Fruit fly (Drosophila melanogaster) whole organism, embryonic: ENCODE results near the gene CG14598.

Source experiments
- Antp ChIP-seq: fragments of 200-800 bp; sonication (Bioruptor generic); optimal IDR thresholded peaks from 3 replicates; lab custom pipeline; 2016; ENCODE audit warnings: missing biosample characterization, missing genetic modification characterization
- Awh ChIP-seq: fragments of 200-800 bp; sonication (Bioruptor generic); IDR thresholded peaks from 2 replicates; pipeline ENCODE4, ENCODE4 v1.3.6; 2022; ENCODE audit warnings: missing biosample characterization, missing genetic modification characterization
- CG1024 ChIP-seq: fragments of 200-800 bp; sonication (Bioruptor generic); IDR thresholded peaks from 2 replicates; pipeline ENCODE4 v1.3.6; 2022; ENCODE audit warnings: missing biosample characterization, missing genetic modification characterization
- CG12219 ChIP-seq: fragments of 200-800 bp; sonication (Bioruptor generic); optimal IDR thresholded peaks from 3 replicates; lab custom pipeline; 2018; ENCODE audit warnings: missing biosample characterization, mild to moderate bottlenecking, missing genetic modification characterization
- CG1233 ChIP-seq: fragments of 200-800 bp; sonication (Bioruptor generic); optimal IDR thresholded peaks from 4 replicates; lab custom pipeline; 2018; ENCODE audit warnings: missing biosample characterization, mild to moderate bottlenecking, missing genetic modification characterization
- CG15011 ChIP-seq: fragments of 200-800 bp; sonication (Bioruptor generic); optimal IDR thresholded peaks from 3 replicates; lab custom pipeline; 2018; ENCODE audit warnings: missing biosample characterization, mild to moderate bottlenecking, missing genetic modification characterization
- CG16815 ChIP-seq: fragments of 200-800 bp; sonication (Bioruptor generic); optimal IDR thresholded peaks from 3 replicates; lab custom pipeline; 2017; ENCODE audit warnings: missing biosample characterization, mild to moderate bottlenecking, missing genetic modification characterization
- CG1792 ChIP-seq: fragments of 200-800 bp; sonication (Bioruptor generic); optimal IDR thresholded peaks from 2 replicates; lab custom pipeline; 2016; ENCODE audit warnings: missing biosample characterization, missing genetic modification characterization
- CG3838 ChIP-seq: fragments of 200-800 bp; sonication (Bioruptor generic); optimal IDR thresholded peaks from 3 replicates; lab custom pipeline; 2016; ENCODE audit warnings: missing biosample characterization, missing genetic modification characterization
- CG4854 ChIP-seq: fragments of 200-800 bp; sonication (Bioruptor generic); optimal IDR thresholded peaks from 2 replicates; lab custom pipeline; 2016; ENCODE audit warnings: missing biosample characterization, missing genetic modification characterization, inconsistent platforms
- CG5245 ChIP-seq: fragments of 200-800 bp; sonication (Bioruptor generic); optimal IDR thresholded peaks from 3 replicates; lab custom pipeline; 2016; ENCODE audit warnings: missing biosample characterization, missing genetic modification characterization
- CG6689 ChIP-seq: fragments of 200-800 bp; sonication (Bioruptor generic); IDR thresholded peaks from 2 replicates; pipeline ENCODE4 v1.3.6; 2022; ENCODE audit warnings: missing biosample characterization, missing genetic modification characterization
- CG7271 ChIP-seq: fragments of 200-800 bp; sonication (Bioruptor generic); optimal IDR thresholded peaks from 2 replicates; lab custom pipeline; 2018; ENCODE audit warnings: missing biosample characterization, mild to moderate bottlenecking, missing genetic modification characterization, moderate library complexity
- CG7745 ChIP-seq: fragments of 200-800 bp; sonication (Bioruptor generic); optimal IDR thresholded peaks from 2 replicates; lab custom pipeline; 2018; ENCODE audit warnings: missing biosample characterization, mild to moderate bottlenecking, missing genetic modification characterization, moderate library complexity
- CG7963 ChIP-seq: fragments of 200-800 bp; sonication (Bioruptor generic); IDR thresholded peaks from 3 replicates; pipeline ENCODE4 v1.3.6; 2022; ENCODE audit warnings: missing biosample characterization, missing genetic modification characterization; ENCODE audit not compliant: partially characterized antibody
- Dad ChIP-seq: fragments of 200-800 bp; sonication (Bioruptor generic); optimal IDR thresholded peaks from 3 replicates; lab custom pipeline; 2016; ENCODE audit warnings: missing biosample characterization, missing genetic modification characterization
- Dfd ChIP-seq, 2 experiments: fragments of >200 bp; optimal IDR thresholded peaks; 2 replicates each; lab custom pipeline; 2017; ENCODE audit warnings: missing biosample characterization in 2 of 2, missing genetic modification characterization in 2 of 2
- E2f2 ChIP-seq: fragments of 200-800 bp; sonication (Bioruptor generic); IDR thresholded peaks from 2 replicates; pipeline ENCODE4 v1.3.6; 2022; ENCODE audit warnings: missing biosample characterization, missing genetic modification characterization
- Fer2 ChIP-seq: fragments of 200-800 bp; sonication (Bioruptor generic); optimal IDR thresholded peaks from 2 replicates; lab custom pipeline; 2018; ENCODE audit warnings: missing biosample characterization, mild to moderate bottlenecking, missing genetic modification characterization, moderate library complexity
- Jarid2 ChIP-seq: fragments of 200-800 bp; sonication (Bioruptor generic); optimal IDR thresholded peaks from 3 replicates; lab custom pipeline; 2017; ENCODE audit warnings: mild to moderate bottlenecking, missing biosample characterization, missing genetic modification reagents, missing genetic modification characterization
- Kr ChIP-seq: fragments of 200-800 bp; sonication (Bioruptor generic); optimal IDR thresholded peaks from 2 replicates; lab custom pipeline; 2017; ENCODE audit warnings: missing biosample characterization, mild to moderate bottlenecking, missing genetic modification characterization
- Lpt ChIP-seq: fragments of >200 bp; optimal IDR thresholded peaks from 2 replicates; lab custom pipeline; 2018; ENCODE audit warnings: missing biosample characterization, missing genetic modification characterization
- Nf-YA ChIP-seq: fragments of 200-800 bp; sonication (Bioruptor generic); IDR thresholded peaks from 2 replicates; pipeline ENCODE4 v1.3.6; 2022; ENCODE audit warnings: missing biosample characterization, missing genetic modification characterization
- Nf-YB ChIP-seq: fragments of 200-800 bp; sonication (Bioruptor generic); optimal IDR thresholded peaks from 3 replicates; lab custom pipeline; 2019; ENCODE audit warnings: missing biosample characterization, mild to moderate bottlenecking, missing genetic modification characterization, moderate library complexity
- Optix ChIP-seq: fragments of 200-800 bp; sonication (Bioruptor generic); IDR thresholded peaks from 3 replicates; pipeline ENCODE4 v1.3.6; 2022; ENCODE audit warnings: missing biosample characterization, missing genetic modification characterization
- Ptx1 ChIP-seq: fragments of 200-800 bp; sonication (Bioruptor generic); IDR thresholded peaks from 2 replicates; pipeline ENCODE4 v1.3.6; 2022; ENCODE audit warnings: missing biosample characterization, missing genetic modification characterization
- Spps ChIP-seq: fragments of 200-800 bp; sonication (Bioruptor generic); optimal IDR thresholded peaks from 2 replicates; lab custom pipeline; 2018; ENCODE audit warnings: missing biosample characterization, mild to moderate bottlenecking, missing genetic modification characterization
- Ssrp ChIP-seq: fragments of 200-800 bp; sonication (Bioruptor generic); optimal IDR thresholded peaks from 2 replicates; lab custom pipeline; 2018; ENCODE audit warnings: missing biosample characterization, mild to moderate bottlenecking, missing genetic modification characterization, moderate library complexity
- Xrp1 ChIP-seq: fragments of 200-800 bp; sonication (Bioruptor generic); IDR thresholded peaks from 2 replicates; pipeline ENCODE4 v1.3.6; 2022; ENCODE audit warnings: missing biosample characterization, missing genetic modification characterization
- abd-A ChIP-seq: fragments of 200-800 bp; sonication (Bioruptor generic); optimal IDR thresholded peaks from 3 replicates; lab custom pipeline; 2019; ENCODE audit warnings: missing biosample characterization, mild to moderate bottlenecking, missing genetic modification characterization, moderate library complexity
- bbx ChIP-seq: fragments of 200-800 bp; sonication (Bioruptor generic); IDR thresholded peaks from 2 replicates; pipeline ENCODE4 v1.3.6; 2022; ENCODE audit warnings: missing biosample characterization, missing genetic modification characterization; ENCODE audit not compliant: partially characterized antibody
- cato ChIP-seq: fragments of 200-800 bp; sonication (Bioruptor generic); optimal IDR thresholded peaks from 2 replicates; lab custom pipeline; 2016; ENCODE audit warnings: missing biosample characterization, missing genetic modification characterization, borderline replicate concordance
- chinmo ChIP-seq: fragments of 200-800 bp; sonication (Bioruptor generic); IDR thresholded peaks from 4 replicates; pipeline ENCODE4 v1.3.6; 2022; ENCODE audit warnings: missing biosample characterization, missing genetic modification characterization; ENCODE audit not compliant: partially characterized antibody
- crc ChIP-seq: fragments of 200-800 bp; sonication (Bioruptor generic); optimal IDR thresholded peaks from 2 replicates; lab custom pipeline; 2016; ENCODE audit warnings: missing biosample characterization, missing genetic modification characterization
- ems ChIP-seq: fragments of 200-800 bp; sonication (Bioruptor generic); optimal IDR thresholded peaks from 3 replicates; lab custom pipeline; 2016; ENCODE audit warnings: missing biosample characterization, missing genetic modification characterization
- esg ChIP-seq: fragments of 200-800 bp; sonication (Bioruptor generic); conservative IDR thresholded peaks from 2 replicates; pipeline ENCODE4 v1.3.6; 2022; ENCODE audit warnings: missing biosample characterization, missing genetic modification characterization
- fd64A ChIP-seq: fragments of 200-800 bp; sonication (Bioruptor generic); optimal IDR thresholded peaks from 3 replicates; lab custom pipeline; 2018; ENCODE audit warnings: missing biosample characterization, mild to moderate bottlenecking, missing genetic modification characterization
- ftz-f1 ChIP-seq: fragments of 200-800 bp; sonication (Bioruptor generic); optimal IDR thresholded peaks from 2 replicates; lab custom pipeline; 2016; ENCODE audit warnings: missing biosample characterization, missing genetic modification characterization
- gsb ChIP-seq: fragments of 200-800 bp; sonication (Bioruptor generic); IDR thresholded peaks from 2 replicates; pipeline ENCODE4 v1.3.6; 2022; ENCODE audit warnings: missing biosample characterization, missing genetic modification characterization
- her ChIP-seq: fragments of 200-800 bp; sonication (Bioruptor generic); optimal IDR thresholded peaks from 2 replicates; lab custom pipeline; 2016; ENCODE audit warnings: missing biosample characterization, missing genetic modification characterization
- hth ChIP-seq: fragments of >200 bp; optimal IDR thresholded peaks from 2 replicates; lab custom pipeline; 2017; ENCODE audit warnings: inconsistent platforms
- lmd ChIP-seq: fragments of 200-800 bp; sonication (Bioruptor generic); IDR thresholded peaks from 2 replicates; pipeline ENCODE4 v1.3.6; 2022; ENCODE audit warnings: missing biosample characterization, missing genetic modification characterization
- odd ChIP-seq: fragments of 200-800 bp; sonication (Bioruptor generic); optimal IDR thresholded peaks from 2 replicates; lab custom pipeline; 2017; ENCODE audit warnings: missing biosample characterization, mild to moderate bottlenecking, missing genetic modification characterization
- pnt ChIP-seq: fragments of 200-800 bp; sonication (Bioruptor generic); optimal IDR thresholded peaks from 3 replicates; lab custom pipeline; 2016; ENCODE audit warnings: missing biosample characterization, missing genetic modification characterization
- shn ChIP-seq: fragments of 200-800 bp; sonication (Bioruptor generic); optimal IDR thresholded peaks from 3 replicates; lab custom pipeline; 2016; ENCODE audit warnings: missing biosample characterization, missing genetic modification characterization
- sim ChIP-seq: fragments of 200-800 bp; sonication (Bioruptor generic); IDR thresholded peaks from 2 replicates; pipeline ENCODE4 v1.3.6; 2022; ENCODE audit warnings: missing biosample characterization, missing genetic modification characterization
- sima ChIP-seq: fragments of 200-800 bp; sonication (Bioruptor generic); optimal IDR thresholded peaks from 2 replicates; lab custom pipeline; 2016; ENCODE audit warnings: missing biosample characterization, missing genetic modification characterization
- stc ChIP-seq: fragments of 200-800 bp; sonication (Bioruptor generic); IDR thresholded peaks from 2 replicates; pipeline ENCODE4 v1.3.6; 2022; ENCODE audit warnings: missing biosample characterization, missing genetic modification characterization
- tio ChIP-seq: fragments of 200-800 bp; sonication (Bioruptor generic); optimal IDR thresholded peaks from 2 replicates; lab custom pipeline; 2017; ENCODE audit warnings: missing biosample characterization, missing genetic modification characterization, inconsistent platforms
- trem ChIP-seq: fragments of 200-800 bp; optimal IDR thresholded peaks from 3 replicates; lab custom pipeline; 2019; ENCODE audit warnings: missing biosample characterization, mild to moderate bottlenecking, missing genetic modification characterization, moderate library complexity
- trh ChIP-seq: fragments of 200-800 bp; sonication (Bioruptor generic); optimal IDR thresholded peaks from 2 replicates; lab custom pipeline; 2016; ENCODE audit warnings: missing biosample characterization, missing genetic modification characterization

Gene CG14598

dm6 chr3R:7473767-7474254 is 34.3 kb downstream of the CG14598 start, which contains the start of gene CG1142:
Gene CG1142, minus strand, starts transcription at chr3R:7473781.
- TF ChIP-seq odd (peak; percentile 95), Ssrp (tag; lab: Kevin White, UChicago) (peak; percentile 99), CG12219 (peak; percentile 98), CG5245 (GFP tag; lab: Kevin White, UChicago) (peak; percentile 97), hth (no peak), cato (peak; percentile 96), CG7271 (peak; percentile 100), CG16815 (GFP tag; lab: Kevin White, UChicago) (peak; percentile 96), CG1233 (GFP tag; lab: Kevin White, UChicago) (peak; percentile 99), ftz-f1 (GFP tag; lab: Kevin White, UChicago) (peak; percentile 53), trem (tag; lab: Kevin White, UChicago) (peak; percentile 97), Ptx1 (GFP tag; lab: Robert Waterston, UW) (peak; percentile 97), her (GFP tag; lab: Kevin White, UChicago) (peak; percentile 89), CG1024 (peak; percentile 97), pnt (GFP tag; lab: Kevin White, UChicago) (peak; percentile 93), stc (peak; percentile 98), Optix (GFP tag; lab: Robert Waterston, UW) (peak; percentile 64; the same call in 2 of the 3 replicates), gsb (GFP tag; lab: Robert Waterston, UW) (peak; percentile 97), Lpt (GFP tag; lab: Kevin White, UChicago) (no peak), E2f2 (GFP tag; lab: Robert Waterston, UW) (peak; percentile 86), Kr (GFP tag; lab: Kevin White, UChicago) (peak; percentile 42), chinmo (GFP tag; lab: Robert Waterston, UW) (no peak), Antp (GFP tag; lab: Kevin White, UChicago) (peak; percentile 93), Nf-YA (peak; percentile 98), CG1792 (peak; percentile 94), trh (GFP tag; lab: Kevin White, UChicago) (peak; percentile 97), Jarid2 (peak; percentile 90), Fer2 (tag; lab: Kevin White, UChicago) (peak; percentile 98), CG3838 (GFP tag; lab: Kevin White, UChicago) (peak; percentile 96), CG7745 (tag; lab: Kevin White, UChicago) (peak; percentile 97), Dfd (GFP tag; optimal IDR thresholded peaks at IDR 0.05; lab: Kevin White, UChicago) (peak in 1 of 2 experiments; percentile 62), crc (GFP tag; lab: Kevin White, UChicago) (peak; percentile 80), bbx (GFP tag; lab: Robert Waterston, UW) (no peak), tio (GFP tag; lab: Kevin White, UChicago) (peak; percentile 97), abd-A (tag; lab: Kevin White, UChicago) (peak; percentile 93), shn (GFP tag; lab: Kevin White, UChicago) (peak; percentile 83), fd64A (GFP tag; lab: Kevin White, UChicago) (peak; percentile 90), sim (GFP tag; lab: Robert Waterston, UW) (peak; percentile 99), Awh (peak; percentile 99), ems (peak; percentile 95), esg (GFP tag; lab: Robert Waterston, UW) (peak; percentile 98), lmd (peak; percentile 98), sima (peak; percentile 94), Nf-YB (GFP tag; lab: Kevin White, UChicago) (peak; percentile 91), Dad (GFP tag; lab: Kevin White, UChicago) (peak; percentile 94), CG6689 (GFP tag; lab: Robert Waterston, UW) (peak; percentile 98), Spps (tag; lab: Kevin White, UChicago) (peak; percentile 99), CG4854 (GFP tag; lab: Kevin White, UChicago) (peak; percentile 96), CG15011 (GFP tag; lab: Kevin White, UChicago) (peak; percentile 98), CG7963 (GFP tag; lab: Robert Waterston, UW) (no peak), Xrp1 (GFP tag; lab: Robert Waterston, UW) (peak; percentile 99)
